Worm (Caenorhabditis elegans): ENCODE measurements around the gene cest-35.1.

- TF ChIP-seq alr-1 (tag; optimal IDR thresholded peaks at IDR 0.05) (no peak), egl-27 (tag; optimal IDR thresholded peaks at IDR 0.05) (no peak), ztf-4 (tag; optimal IDR thresholded peaks at IDR 0.05) (no peak), elt-1 (tag; optimal IDR thresholded peaks at IDR 0.05) (no peak), zag-1 (tag; optimal IDR thresholded peaks at IDR 0.05) (no peak), nhr-12 (tag; optimal IDR thresholded peaks at IDR 0.05) (no peak), lin-13 (GFP tag; optimal IDR thresholded peaks at IDR 0.05) (no peak), nhr-25 (tag; optimal IDR thresholded peaks at IDR 0.05) (no peak), aly-2 (tag; optimal IDR thresholded peaks at IDR 0.05) (no peak), nhr-21 (tag; optimal IDR thresholded peaks at IDR 0.05) (no peak), ztf-11 (tag; optimal IDR thresholded peaks at IDR 0.05) (no peak), nhr-6 (tag; optimal IDR thresholded peaks at IDR 0.05) (no peak)
These were observed 14.4 kb downstream of the cest-35.1 start for ce11 chrV:5228513-5228912.
